Worm (Caenorhabditis elegans) whole organism, L1 larva: ENCODE data around the gene K01D12.8.
"Not testable (repeated sequence)": the region's sequence is repeated elsewhere in the genome, so short reads cannot be mapped to it uniquely, and the experiment has no call there.

Source experiments
- C34B4.2 ChIP-seq: sonication (generic microtip); optimal IDR thresholded peaks from 2 replicates; lab custom pipeline; 2017; ENCODE audit warnings: mild to moderate bottlenecking, missing genetic modification characterization, missing compliant biosample characterization
- ama-1 ChIP-seq: fragments of 150-350 bp; optimal IDR thresholded peaks from 2 replicates; lab custom pipeline; 2014
- ceh-8 ChIP-seq: fragments of 200-800 bp; sonication (Bioruptor generic); optimal IDR thresholded peaks from 2 replicates; lab custom pipeline; 2018; ENCODE audit warnings: mild to moderate bottlenecking, missing genetic modification characterization, moderate library complexity, missing compliant biosample characterization
- ceh-90 ChIP-seq: sonication (generic microtip); optimal IDR thresholded peaks from 2 replicates; lab custom pipeline; 2016; ENCODE audit warnings: missing genetic modification characterization, missing compliant biosample characterization
- ces-1 ChIP-seq: fragments of 150-350 bp; optimal IDR thresholded peaks from 2 replicates; lab custom pipeline; 2014; ENCODE audit warnings: missing biosample characterization, missing genetic modification reagents, missing genetic modification characterization
- dpl-1 ChIP-seq, 3 experiments: fragments of 150-350 bp in 2 of 3; sonication (generic microtip) in 1 of 3; optimal IDR thresholded peaks; 2 replicates each; lab custom pipeline; 2014 to 2017; ENCODE audit warnings: missing biosample characterization in 3 of 3, missing genetic modification characterization in 3 of 3, missing genetic modification reagents in 3 of 3
- efl-1 ChIP-seq, 4 experiments: fragments of 150-350 bp; optimal IDR thresholded peaks in 3 of 4; peaks in 1 of 4; 1 replicate in 1 of 4; 2 replicates in 3 of 4; lab custom pipeline; 2014; ENCODE audit warnings: missing biosample characterization in 2 of 4, missing genetic modification characterization in 2 of 4, missing genetic modification reagents in 2 of 4
- efl-3 ChIP-seq: fragments of 200-800 bp; sonication (Bioruptor generic); optimal IDR thresholded peaks from 2 replicates; lab custom pipeline; 2018; ENCODE audit warnings: mild to moderate bottlenecking, missing genetic modification characterization, missing compliant biosample characterization
- egl-13 ChIP-seq: sonication (generic microtip); optimal IDR thresholded peaks from 2 replicates; lab custom pipeline; 2016; ENCODE audit warnings: missing genotype, missing genetic modification reagents, missing genetic modification characterization, missing compliant biosample characterization
- elt-3 ChIP-seq, 6 experiments: fragments of 150-350 bp in 1 of 6; sonication (generic microtip); optimal IDR thresholded peaks; 2 replicates each; lab custom pipeline; 2017 to 2018; ENCODE audit warnings: missing biosample characterization in 6 of 6, missing genetic modification characterization in 6 of 6, inconsistent platforms in 1 of 6
- fkh-8 ChIP-seq: sonication (generic microtip); optimal IDR thresholded peaks from 2 replicates; lab custom pipeline; 2016; ENCODE audit warnings: mild to moderate bottlenecking, missing genetic modification characterization, missing compliant biosample characterization
- hlh-17 ChIP-seq: fragments of 200-800 bp; sonication (Bioruptor generic); optimal IDR thresholded peaks from 2 replicates; lab custom pipeline; 2018; ENCODE audit warnings: missing genetic modification characterization, mild to moderate bottlenecking, missing compliant biosample characterization, moderate library complexity, borderline replicate concordance
- irx-1 ChIP-seq: sonication (generic microtip); optimal IDR thresholded peaks from 2 replicates; lab custom pipeline; 2016; ENCODE audit warnings: missing genetic modification characterization, missing compliant biosample characterization
- isw-1 ChIP-seq: fragments of 200-800 bp; sonication (Bioruptor generic); IDR thresholded peaks from 2 replicates; pipeline ENCODE4 v1.3.6; 2022; ENCODE audit warnings: missing genetic modification characterization, missing compliant biosample characterization
- jun-1 ChIP-seq: fragments of 150-350 bp; optimal IDR thresholded peaks from 2 replicates; lab custom pipeline; 2014; ENCODE audit warnings: missing biosample characterization, missing genetic modification reagents, missing genetic modification characterization
- lin-14 ChIP-seq: fragments of 200-800 bp; sonication (Bioruptor generic); optimal IDR thresholded peaks from 2 replicates; lab custom pipeline; 2018; ENCODE audit warnings: mild to moderate bottlenecking, missing genetic modification characterization, moderate library complexity, missing compliant biosample characterization
- lin-35 ChIP-seq, 2 experiments: fragments of 150-350 bp; optimal IDR thresholded peaks; 2 replicates each; lab custom pipeline; 2014; ENCODE audit warnings: missing biosample characterization in 2 of 2, missing genetic modification characterization in 2 of 2, missing genetic modification reagents in 2 of 2
- lin-39 ChIP-seq: fragments of 150-350 bp; optimal IDR thresholded peaks from 2 replicates; lab custom pipeline; 2014; ENCODE audit warnings: missing biosample characterization, missing genetic modification reagents, missing genetic modification characterization
- lir-3 ChIP-seq: sonication (generic microtip); optimal IDR thresholded peaks from 2 replicates; lab custom pipeline; 2016; ENCODE audit warnings: mild to moderate bottlenecking, missing genetic modification characterization, moderate library complexity, missing compliant biosample characterization; ENCODE audit not compliant: poor library complexity
- lsy-2 ChIP-seq, 2 experiments: fragments of 150-350 bp; optimal IDR thresholded peaks; 2 replicates each; lab custom pipeline; 2014; ENCODE audit warnings: missing biosample characterization in 2 of 2, missing genetic modification characterization in 2 of 2
- mep-1 ChIP-seq: fragments of 150-350 bp; optimal IDR thresholded peaks from 2 replicates; lab custom pipeline; 2014; ENCODE audit warnings: missing biosample characterization, missing genetic modification characterization
- nhr-12 ChIP-seq: sonication (generic microtip); optimal IDR thresholded peaks from 2 replicates; lab custom pipeline; 2017; ENCODE audit warnings: missing biosample characterization, missing genetic modification characterization
- nhr-20 ChIP-seq: sonication (generic microtip); optimal IDR thresholded peaks from 2 replicates; lab custom pipeline; 2016; ENCODE audit warnings: mild to moderate bottlenecking, missing genetic modification characterization, missing compliant biosample characterization
- nhr-28 ChIP-seq: fragments of 150-350 bp; optimal IDR thresholded peaks from 2 replicates; lab custom pipeline; 2014; ENCODE audit warnings: missing biosample characterization, missing genetic modification characterization
- nhr-47 ChIP-seq: sonication (generic microtip); optimal IDR thresholded peaks from 2 replicates; lab custom pipeline; 2016; ENCODE audit warnings: mild to moderate bottlenecking, missing genetic modification characterization, moderate library complexity, missing compliant biosample characterization
- nhr-76 ChIP-seq: sonication (generic microtip); optimal IDR thresholded peaks from 2 replicates; lab custom pipeline; 2017; ENCODE audit warnings: missing biosample characterization, missing genetic modification characterization
- nhr-77 ChIP-seq: fragments of 150-350 bp; optimal IDR thresholded peaks from 2 replicates; lab custom pipeline; 2014; ENCODE audit warnings: missing biosample characterization, missing genetic modification characterization
- rnt-1 ChIP-seq: sonication (generic microtip); optimal IDR thresholded peaks from 2 replicates; lab custom pipeline; 2016; ENCODE audit warnings: mild to moderate bottlenecking, missing genetic modification characterization, moderate library complexity, missing compliant biosample characterization
- skn-1 ChIP-seq: fragments of 150-350 bp; optimal IDR thresholded peaks from 2 replicates; lab custom pipeline; 2014; ENCODE audit warnings: missing biosample characterization, missing genetic modification characterization
- sptf-1 ChIP-seq: fragments of 150-350 bp; optimal IDR thresholded peaks from 2 replicates; lab custom pipeline; 2014; ENCODE audit warnings: missing biosample characterization, missing genetic modification characterization
- tbx-2 ChIP-seq: sonication (generic microtip); optimal IDR thresholded peaks from 2 replicates; lab custom pipeline; 2016; ENCODE audit warnings: missing genetic modification characterization, missing compliant biosample characterization
- tlp-1 ChIP-seq: fragments of 150-350 bp; optimal IDR thresholded peaks from 2 replicates; lab custom pipeline; 2014; ENCODE audit warnings: missing biosample characterization, missing genetic modification characterization
- unc-62 ChIP-seq: fragments of 150-350 bp; optimal IDR thresholded peaks from 2 replicates; lab custom pipeline; 2014; ENCODE audit warnings: missing biosample characterization, missing genetic modification reagents, missing genetic modification characterization
- unc-86 ChIP-seq: sonication (generic microtip); optimal IDR thresholded peaks from 2 replicates; lab custom pipeline; 2016; ENCODE audit warnings: missing genetic modification characterization, missing compliant biosample characterization
- vab-15 ChIP-seq: sonication (generic microtip); optimal IDR thresholded peaks from 2 replicates; lab custom pipeline; 2017; ENCODE audit warnings: missing genotype, mild to moderate bottlenecking, missing genetic modification characterization, missing compliant biosample characterization
- zag-1 ChIP-seq: fragments of 150-350 bp; optimal IDR thresholded peaks from 2 replicates; lab custom pipeline; 2014; ENCODE audit warnings: missing biosample characterization, missing genetic modification characterization
- ztf-11 ChIP-seq, 2 experiments: sonication (generic microtip); optimal IDR thresholded peaks; 2 replicates each; lab custom pipeline; 2016 to 2017; ENCODE audit warnings: missing genetic modification characterization in 2 of 2, missing biosample characterization in 1 of 2, missing compliant biosample characterization in 1 of 2
- ztf-4 ChIP-seq: fragments of 150-350 bp; optimal IDR thresholded peaks from 2 replicates; lab custom pipeline; 2014; ENCODE audit warnings: missing biosample characterization, missing genetic modification characterization

The K01D12.8 gene

DNA sequence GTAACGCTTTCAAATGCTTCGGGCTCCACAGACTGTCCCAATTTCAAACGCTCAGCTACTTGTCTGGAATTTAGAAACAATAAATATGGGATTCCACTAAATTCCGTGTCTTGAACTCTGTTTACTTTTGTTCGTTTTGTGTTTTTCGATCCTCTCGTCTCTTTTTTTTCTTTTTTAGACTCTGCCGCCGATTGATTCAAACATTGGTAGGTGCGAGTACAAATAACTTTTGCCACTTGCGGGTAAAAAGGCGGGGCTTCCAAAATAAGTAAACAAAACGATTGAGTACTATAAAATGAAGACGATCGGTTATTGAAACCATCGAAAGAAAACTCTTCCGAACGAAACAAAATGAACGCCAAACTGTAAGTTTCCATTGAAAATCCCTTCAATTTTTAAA, 37.4 kb upstream of the K01D12.8 start, which contains the start of gene fipr-2:
TSS of gene fipr-2 (plus strand) at position 245 of the 400 bp plus-strand sequence.
- no peak for TF ChIP-seq nhr-12 (tag; lab: Kevin White, UChicago)
- no peak for TF ChIP-seq efl-1 (optimal IDR thresholded peaks at IDR 0.05; lab: Kevin White, UChicago)
- peak in 1 of 2 experiments; percentile 90 for TF ChIP-seq efl-1 (GFP tag; optimal IDR thresholded peaks at IDR 0.05 in 1 of 2; lab: Kevin White, UChicago)

DNA sequence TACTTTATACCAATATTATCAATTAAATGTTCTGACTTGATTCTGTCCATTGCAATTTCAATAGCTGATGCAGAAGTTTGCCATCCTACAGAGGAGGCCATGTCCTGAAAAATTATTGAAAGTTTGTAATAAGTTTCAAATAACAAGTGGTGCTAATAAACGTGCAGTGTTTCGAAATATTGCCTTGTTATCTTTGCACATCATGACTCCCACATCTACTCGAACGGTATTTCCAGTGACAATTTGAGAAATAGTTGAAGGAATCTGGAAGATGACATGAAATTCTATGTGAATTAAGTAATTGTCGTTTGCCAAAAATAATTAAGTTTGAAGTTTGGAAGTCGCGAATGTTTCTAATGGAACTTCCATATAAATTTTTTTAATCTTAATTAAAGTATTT, 33.0 kb upstream of the K01D12.8 start, which contains the start of gene gcy-13:
TSS of gene gcy-13 (minus strand) at position 101 of the 400 bp plus-strand sequence.
- no peak for TF ChIP-seq sptf-1 (tag; lab: Kevin White, UChicago)
- TF ChIP-seq zag-1 (tag; lab: Kevin White, UChicago), result no peak
- TF ChIP-seq ztf-4 (tag; lab: Kevin White, UChicago), result no peak
- TF ChIP-seq fkh-8, result no peak
- no peak for TF ChIP-seq ceh-8 (GFP tag; lab: Kevin White, UChicago)
- TF ChIP-seq lin-14 (GFP tag; lab: Kevin White, UChicago), result no peak
- TF ChIP-seq unc-86, result no peak
- TF ChIP-seq tbx-2 (tag; lab: Kevin White, UChicago), result no peak
- TF ChIP-seq ces-1 (GFP tag; lab: Kevin White, UChicago), result no peak
- no peak for TF ChIP-seq tlp-1 (tag; lab: Kevin White, UChicago)
- TF ChIP-seq elt-3 (tag; optimal IDR thresholded peaks at IDR 0.05; lab: Kevin White, UChicago), result no peak
- no peak for TF ChIP-seq hlh-17 (GFP tag; lab: Kevin White, UChicago)
- no peak for TF ChIP-seq isw-1 (GFP tag; lab: Robert Waterston, UW)
- TF ChIP-seq ztf-11 (tag; optimal IDR thresholded peaks at IDR 0.05; lab: Kevin White, UChicago), result no peak
- TF ChIP-seq nhr-20 (tag; lab: Kevin White, UChicago), result no peak
- no peak for TF ChIP-seq irx-1 (tag; lab: Kevin White, UChicago)
- no peak for TF ChIP-seq dpl-1 (GFP tag; optimal IDR thresholded peaks at IDR 0.05; lab: Kevin White, UChicago)
- no peak for TF ChIP-seq lsy-2 (tag; optimal IDR thresholded peaks at IDR 0.05; lab: Kevin White, UChicago)
- no peak for TF ChIP-seq skn-1 (tag; lab: Kevin White, UChicago)
- TF ChIP-seq rnt-1 (tag; lab: Kevin White, UChicago), result no peak
- TF ChIP-seq, all 84 proteins: peak for 0

DNA sequence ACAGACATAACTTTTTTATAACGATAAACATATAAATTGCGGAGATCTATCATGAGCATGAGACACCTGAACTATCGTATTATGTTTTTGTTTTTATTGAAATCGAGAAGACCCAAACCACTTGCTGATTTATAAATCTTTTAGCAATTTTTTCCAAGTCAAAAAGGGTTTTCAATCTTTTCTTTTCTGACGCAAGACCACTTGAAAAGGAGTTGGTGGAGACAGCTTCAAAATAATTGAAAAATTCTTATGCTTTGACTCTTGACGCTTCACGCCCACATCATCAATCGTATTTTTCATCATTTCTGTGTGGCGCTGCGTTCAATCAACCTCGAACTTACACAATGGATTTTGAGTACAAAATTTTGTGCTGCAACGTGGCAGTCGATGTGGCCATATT, 31.1 kb upstream of the K01D12.8 start, which contains the start of gene F23H12.7:
TSS of gene F23H12.7 (plus strand) at position 301 of the 400 bp plus-strand sequence.
- TF ChIP-seq unc-62 (GFP tag; lab: Kevin White, UChicago) (no peak), zag-1 (tag; lab: Kevin White, UChicago) (no peak), nhr-47 (tag; lab: Kevin White, UChicago) (no peak), nhr-20 (tag; lab: Kevin White, UChicago) (no peak), jun-1 (tag; lab: Kevin White, UChicago) (no peak), lin-35 (GFP tag; optimal IDR thresholded peaks at IDR 0.05; lab: Kevin White, UChicago) (no peak), nhr-77 (tag; lab: Kevin White, UChicago) (no peak), vab-15 (tag; lab: Kevin White, UChicago) (no peak), ceh-90 (tag; lab: Kevin White, UChicago) (no peak), nhr-28 (tag; lab: Kevin White, UChicago) (no peak), lin-39 (no peak), egl-13 (tag; lab: Kevin White, UChicago) (no peak), mep-1 (tag; lab: Kevin White, UChicago) (no peak), lir-3 (tag; lab: Kevin White, UChicago) (no peak), ama-1 (lab: Kevin White, UChicago) (no peak), elt-3 (tag; optimal IDR thresholded peaks at IDR 0.05; lab: Kevin White, UChicago) (no peak), nhr-76 (tag; lab: Kevin White, UChicago) (no peak)

DNA sequence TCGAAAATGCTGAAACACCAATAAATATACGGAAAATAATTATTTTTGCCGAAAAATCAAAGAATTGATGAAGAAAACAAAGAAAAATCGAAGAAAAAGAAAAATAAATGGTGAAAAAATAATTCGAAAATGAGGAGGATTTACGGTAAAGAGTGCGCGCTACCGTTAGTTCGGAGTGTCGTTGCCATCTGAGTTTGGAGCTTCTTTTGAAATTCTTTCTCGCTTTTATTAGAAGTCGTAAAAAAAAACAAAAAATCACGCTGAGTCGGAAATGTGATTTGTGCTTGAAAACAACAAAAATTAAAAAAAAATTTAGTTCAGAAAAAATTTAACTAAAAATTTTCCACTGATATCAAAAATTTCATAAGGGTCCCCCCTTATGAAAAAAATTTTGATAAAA, 28.2 kb upstream of the K01D12.8 start, which contains the start of gene F23H12.10:
TSS of gene F23H12.10 (minus strand) at position 12 of the 400 bp plus-strand sequence.
- TF ChIP-seq mep-1 (tag; lab: Kevin White, UChicago); C34B4.2; efl-3: not testable (repeated sequence)
